Worm (Caenorhabditis elegans): ENCODE measurements around the gene flr-1.

ce11 chrX:13443283-13443682 lies 13.1 kb downstream of the flr-1 start:
- TF ChIP-seq snpc-4 (tag; optimal IDR thresholded peaks at IDR 0.05): no peak
- TF ChIP-seq blmp-1 (tag; optimal IDR thresholded peaks at IDR 0.05; ENCODE audit: insufficient read depth): no peak
- no peak for TF ChIP-seq unc-55 (GFP tag; optimal IDR thresholded peaks at IDR 0.05)
- no peak for TF ChIP-seq lin-39 (tag; optimal IDR thresholded peaks at IDR 0.05)
- TF ChIP-seq aly-2 (tag; optimal IDR thresholded peaks at IDR 0.05): no peak
- TF ChIP-seq alr-1 (tag; optimal IDR thresholded peaks at IDR 0.05): no peak
- TF ChIP-seq R02D3.7 (tag; optimal IDR thresholded peaks at IDR 0.05): no peak
- TF ChIP-seq ZK546.5 (tag; optimal IDR thresholded peaks at IDR 0.05): no peak
- TF ChIP-seq ztf-11 (tag; optimal IDR thresholded peaks at IDR 0.05): no peak
- TF ChIP-seq dmd-4 (tag; optimal IDR thresholded peaks at IDR 0.05): no peak
- no peak for TF ChIP-seq ama-1 (optimal IDR thresholded peaks at IDR 0.05)
